Fruit fly (Drosophila melanogaster) whole organism, embryonic: ENCODE measurements around the gene RPA1.

Experiments used
- Abd-B ChIP-seq: fragments of 200-800 bp; sonication (Bioruptor generic); optimal IDR thresholded peaks from 2 replicates; lab custom pipeline; 2018; ENCODE audit warnings: missing biosample characterization, mild to moderate bottlenecking, missing genetic modification characterization, moderate library complexity
- C15 ChIP-seq: fragments of 200-800 bp; sonication (Bioruptor generic); IDR thresholded peaks from 3 replicates; pipeline ENCODE4 v1.3.6; 2022; ENCODE audit warnings: missing biosample characterization, missing genetic modification characterization
- CG1024 ChIP-seq: fragments of 200-800 bp; sonication (Bioruptor generic); IDR thresholded peaks from 2 replicates; pipeline ENCODE4 v1.3.6; 2022; ENCODE audit warnings: missing biosample characterization, missing genetic modification characterization
- CG12219 ChIP-seq: fragments of 200-800 bp; sonication (Bioruptor generic); optimal IDR thresholded peaks from 3 replicates; lab custom pipeline; 2018; ENCODE audit warnings: missing biosample characterization, mild to moderate bottlenecking, missing genetic modification characterization
- CG14965 ChIP-seq: fragments of 200-800 bp; sonication (Bioruptor generic); optimal IDR thresholded peaks from 2 replicates; lab custom pipeline; 2016; ENCODE audit warnings: missing biosample characterization, missing genetic modification characterization, borderline replicate concordance
- CG1603 ChIP-seq: fragments of 200-800 bp; sonication (Bioruptor generic); optimal IDR thresholded peaks from 2 replicates; lab custom pipeline; 2019; ENCODE audit warnings: missing biosample characterization, mild to moderate bottlenecking, missing genetic modification characterization, moderate library complexity
- CG18476 ChIP-seq: fragments of 200-800 bp; sonication (Bioruptor generic); optimal IDR thresholded peaks from 2 replicates; lab custom pipeline; 2016; ENCODE audit warnings: missing biosample characterization, mild to moderate bottlenecking, missing genetic modification characterization
- CG30020 ChIP-seq: fragments of 200-800 bp; optimal IDR thresholded peaks from 2 replicates; lab custom pipeline; 2019; ENCODE audit warnings: missing biosample characterization, mild to moderate bottlenecking, missing genetic modification characterization, moderate library complexity
- CG30431 ChIP-seq: fragments of 200-800 bp; sonication (Bioruptor generic); optimal IDR thresholded peaks from 2 replicates; lab custom pipeline; 2017; ENCODE audit warnings: missing biosample characterization, missing genetic modification characterization
- CG31388 ChIP-seq: fragments of 200-800 bp; sonication (Bioruptor generic); optimal IDR thresholded peaks from 2 replicates; lab custom pipeline; 2016; ENCODE audit warnings: missing biosample characterization, missing genetic modification characterization
- CG3838 ChIP-seq: fragments of 200-800 bp; sonication (Bioruptor generic); optimal IDR thresholded peaks from 3 replicates; lab custom pipeline; 2016; ENCODE audit warnings: missing biosample characterization, missing genetic modification characterization
- CG42726 ChIP-seq: fragments of 200-800 bp; sonication (Bioruptor generic); IDR thresholded peaks from 2 replicates; pipeline ENCODE4 v1.3.6; 2022; ENCODE audit warnings: missing biosample characterization, missing genetic modification characterization; ENCODE audit not compliant: partially characterized antibody
- CG4328 ChIP-seq: fragments of 200-800 bp; sonication (Bioruptor generic); optimal IDR thresholded peaks from 3 replicates; lab custom pipeline; 2017; ENCODE audit warnings: missing biosample characterization, missing genetic modification reagents, missing genetic modification characterization
- CG4424 ChIP-seq: fragments of 200-800 bp; sonication (Bioruptor generic); optimal IDR thresholded peaks from 3 replicates; lab custom pipeline; 2016; ENCODE audit warnings: missing biosample characterization, missing genetic modification characterization
- CG5953 ChIP-seq: fragments of 200-800 bp; sonication (Bioruptor generic); IDR thresholded peaks from 2 replicates; pipeline ENCODE4 v1.3.6; 2022; ENCODE audit warnings: missing biosample characterization, missing genetic modification characterization
- CG6175 ChIP-seq: fragments of 200-800 bp; sonication (Bioruptor generic); IDR thresholded peaks from 3 replicates; pipeline ENCODE4 v1.3.6; 2022; ENCODE audit warnings: missing biosample characterization, missing genetic modification characterization
- CG7928 ChIP-seq: fragments of 200-800 bp; sonication (Bioruptor generic); optimal IDR thresholded peaks from 2 replicates; lab custom pipeline; 2017; ENCODE audit warnings: missing biosample characterization, mild to moderate bottlenecking, missing genetic modification characterization
- CG8290 ChIP-seq, 3 experiments: fragments of 200-800 bp; sonication (Bioruptor generic); optimal IDR thresholded peaks; 2 replicates each; lab custom pipeline; 2016 to 2019; ENCODE audit warnings: missing biosample characterization in 3 of 3, missing genetic modification characterization in 3 of 3, mild to moderate bottlenecking in 2 of 3, moderate library complexity in 1 of 3
- CHES-1-like ChIP-seq: fragments of 200-800 bp; sonication (Bioruptor generic); optimal IDR thresholded peaks from 2 replicates; lab custom pipeline; 2016; ENCODE audit warnings: missing biosample characterization, missing genetic modification characterization
- Deaf1 ChIP-seq: fragments of 200-800 bp; optimal IDR thresholded peaks from 3 replicates; lab custom pipeline; 2019; ENCODE audit warnings: missing biosample characterization, mild to moderate bottlenecking, missing genetic modification characterization, moderate library complexity
- Doc2 ChIP-seq: fragments of 200-800 bp; sonication (Bioruptor generic); IDR thresholded peaks from 2 replicates; pipeline ENCODE4 v1.3.6; 2022; ENCODE audit warnings: missing biosample characterization, missing genetic modification characterization
- Gug ChIP-seq: fragments of 200-800 bp; sonication (Bioruptor generic); IDR thresholded peaks from 4 replicates; pipeline ENCODE4 v1.3.6; 2022; ENCODE audit warnings: missing biosample characterization, missing genetic modification characterization
- H15 ChIP-seq: fragments of 200-800 bp; sonication (Bioruptor generic); IDR thresholded peaks from 3 replicates; pipeline ENCODE4 v1.3.6; 2022; ENCODE audit warnings: missing biosample characterization, missing genetic modification characterization
- Lpt ChIP-seq: fragments of >200 bp; optimal IDR thresholded peaks from 2 replicates; lab custom pipeline; 2018; ENCODE audit warnings: missing biosample characterization, missing genetic modification characterization
- MESR4 ChIP-seq: fragments of 200-800 bp; sonication (Bioruptor generic); optimal IDR thresholded peaks from 2 replicates; lab custom pipeline; 2018; ENCODE audit warnings: missing biosample characterization, mild to moderate bottlenecking, missing genetic modification characterization, moderate library complexity
- NC2α ChIP-seq: fragments of 200-800 bp; sonication (Bioruptor generic); optimal IDR thresholded peaks from 2 replicates; lab custom pipeline; 2016; ENCODE audit warnings: missing biosample characterization, missing genetic modification characterization
- NK7.1 ChIP-seq: fragments of 200-800 bp; sonication (Bioruptor generic); optimal IDR thresholded peaks from 3 replicates; lab custom pipeline; 2016; ENCODE audit warnings: missing biosample characterization, missing genetic modification characterization
- Neu2 ChIP-seq: fragments of 200-800 bp; sonication (Bioruptor generic); optimal IDR thresholded peaks from 3 replicates; lab custom pipeline; 2016; ENCODE audit warnings: missing biosample characterization, missing genetic modification characterization, borderline replicate concordance
- Nf-YA ChIP-seq: fragments of 200-800 bp; sonication (Bioruptor generic); IDR thresholded peaks from 2 replicates; pipeline ENCODE4 v1.3.6; 2022; ENCODE audit warnings: missing biosample characterization, missing genetic modification characterization
- Nf-YB ChIP-seq: fragments of 200-800 bp; sonication (Bioruptor generic); optimal IDR thresholded peaks from 3 replicates; lab custom pipeline; 2019; ENCODE audit warnings: missing biosample characterization, mild to moderate bottlenecking, missing genetic modification characterization, moderate library complexity
- Opbp ChIP-seq: fragments of 200-800 bp; sonication (Bioruptor generic); IDR thresholded peaks from 3 replicates; pipeline ENCODE4 v1.3.6; 2022; ENCODE audit warnings: missing biosample characterization, missing genetic modification characterization; ENCODE audit not compliant: partially characterized antibody
- Sox100B ChIP-seq: fragments of 200-800 bp; sonication (Bioruptor generic); optimal IDR thresholded peaks from 3 replicates; lab custom pipeline; 2018; ENCODE audit warnings: missing biosample characterization, mild to moderate bottlenecking, missing genetic modification characterization
- Ssrp ChIP-seq: fragments of 200-800 bp; sonication (Bioruptor generic); optimal IDR thresholded peaks from 2 replicates; lab custom pipeline; 2018; ENCODE audit warnings: missing biosample characterization, mild to moderate bottlenecking, missing genetic modification characterization, moderate library complexity
- Trl ChIP-seq, 3 experiments: fragments of >200 bp in 2 of 3; fragments of 200-800 bp in 1 of 3; sonication (Bioruptor generic) in 1 of 3; optimal IDR thresholded peaks; 2 replicates in 1 of 3; 3 replicates in 2 of 3; lab custom pipeline; 2016 to 2017; ENCODE audit warnings: missing biosample characterization in 1 of 3, missing genetic modification characterization in 1 of 3
- Vsx1 ChIP-seq: fragments of 200-800 bp; sonication (Bioruptor generic); optimal IDR thresholded peaks from 2 replicates; lab custom pipeline; 2017; ENCODE audit warnings: missing biosample characterization, mild to moderate bottlenecking, missing genetic modification characterization, missing genetic modification reagents
- ase ChIP-seq: fragments of 200-800 bp; sonication (Bioruptor generic); IDR thresholded peaks from 3 replicates; pipeline ENCODE4 v1.3.6; 2022; ENCODE audit warnings: missing biosample characterization, missing genetic modification characterization
- ash1 ChIP-seq: fragments of 200-800 bp; sonication (Bioruptor generic); optimal IDR thresholded peaks from 2 replicates; lab custom pipeline; 2018; ENCODE audit warnings: missing biosample characterization, mild to moderate bottlenecking, missing genetic modification characterization
- bcd ChIP-seq: fragments of 200-800 bp; sonication (Bioruptor generic); optimal IDR thresholded peaks from 2 replicates; lab custom pipeline; 2017; ENCODE audit warnings: missing biosample characterization, mild to moderate bottlenecking, missing genetic modification characterization
- cad ChIP-seq: fragments of >200 bp; optimal IDR thresholded peaks from 2 replicates; lab custom pipeline; 2017; ENCODE audit warnings: missing biosample characterization, missing genetic modification characterization
- cg ChIP-seq: fragments of 200-800 bp; sonication (Bioruptor generic); optimal IDR thresholded peaks from 3 replicates; lab custom pipeline; 2019; ENCODE audit warnings: missing biosample characterization, mild to moderate bottlenecking, missing genetic modification characterization, moderate library complexity
- croc ChIP-seq: fragments of 200-800 bp; sonication (Bioruptor generic); conservative IDR thresholded peaks from 3 replicates; pipeline ENCODE4 v1.3.6; 2022; ENCODE audit warnings: missing biosample characterization, missing genetic modification characterization
- crp ChIP-seq, 2 experiments: fragments of 200-800 bp; sonication (Bioruptor generic); optimal IDR thresholded peaks; 2 replicates in 1 of 2; 3 replicates in 1 of 2; lab custom pipeline; 2017; ENCODE audit warnings: missing biosample characterization in 2 of 2, missing genetic modification characterization in 2 of 2, mild to moderate bottlenecking in 1 of 2, moderate library complexity in 1 of 2
- gem ChIP-seq: fragments of 200-800 bp; sonication (Bioruptor generic); optimal IDR thresholded peaks from 2 replicates; lab custom pipeline; 2019; ENCODE audit warnings: missing biosample characterization, mild to moderate bottlenecking, missing genetic modification characterization, moderate library complexity
- schlank ChIP-seq: fragments of 200-800 bp; sonication (Bioruptor generic); optimal IDR thresholded peaks from 2 replicates; lab custom pipeline; 2018; ENCODE audit warnings: missing biosample characterization, mild to moderate bottlenecking, missing genetic modification characterization
- slou ChIP-seq: fragments of 200-800 bp; sonication (Bioruptor generic); optimal IDR thresholded peaks from 3 replicates; lab custom pipeline; 2016; ENCODE audit warnings: missing biosample characterization, missing genetic modification characterization
- sna ChIP-seq: fragments of 200-800 bp; sonication (Bioruptor generic); IDR thresholded peaks from 2 replicates; pipeline ENCODE4 v1.3.6; 2022; ENCODE audit warnings: missing biosample characterization, missing genetic modification characterization; ENCODE audit not compliant: partially characterized antibody
- ssp ChIP-seq: fragments of 200-800 bp; sonication (Bioruptor generic); IDR thresholded peaks from 2 replicates; pipeline ENCODE4 v1.3.6; 2022; ENCODE audit warnings: missing biosample characterization, missing genetic modification characterization

RPA1 gene

DNA sequence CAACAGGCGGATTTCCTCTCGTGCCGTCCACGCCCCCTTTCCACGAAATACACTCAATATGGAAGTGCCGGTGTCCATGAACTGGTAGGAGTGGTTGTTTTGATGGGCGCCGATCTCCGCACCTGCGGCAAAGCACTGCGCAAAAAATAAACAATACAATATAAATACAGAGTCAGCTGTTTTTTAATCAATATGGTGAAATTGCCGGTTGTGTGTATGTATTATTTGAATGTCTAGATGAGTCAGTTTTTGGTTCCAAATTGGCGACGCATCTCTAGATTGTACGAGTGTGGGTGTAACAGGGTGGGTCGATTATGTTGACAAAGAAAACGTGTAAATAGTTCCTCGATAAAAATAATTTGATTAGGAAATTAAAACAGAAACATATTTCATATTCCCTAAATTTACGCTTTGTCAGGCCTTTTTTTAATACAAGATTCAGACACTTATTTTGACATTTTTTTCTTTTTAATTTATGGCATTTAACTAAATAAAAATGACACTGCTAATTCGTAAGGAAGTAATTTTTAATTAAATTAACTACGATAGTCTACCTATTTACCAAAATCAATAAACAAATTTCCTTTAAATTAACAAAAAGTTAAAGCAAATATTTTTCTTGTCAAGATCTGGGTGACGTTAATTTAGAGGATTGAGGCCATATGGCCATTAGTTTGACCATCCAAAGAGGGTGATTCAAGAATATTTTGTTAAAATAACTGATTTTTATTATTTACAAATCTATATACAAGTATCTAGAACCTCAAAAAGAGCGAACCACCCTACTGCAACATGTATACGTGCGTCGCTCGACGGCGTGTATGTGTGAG, 24.6 kb downstream of the RPA1 start (continued):
- no peak for TF ChIP-seq CG14965 (GFP tag; lab: Kevin White, UChicago)
- TF ChIP-seq H15 (GFP tag; lab: Robert Waterston, UW): peak; percentile 76
- peak; percentile 88 for TF ChIP-seq CG18476 (GFP tag; lab: Kevin White, UChicago)
- no peak for TF ChIP-seq Lpt
- TF ChIP-seq NK7.1 (GFP tag; lab: Kevin White, UChicago): peak; percentile 64
- peak; percentile 95 for TF ChIP-seq gem (tag; lab: Kevin White, UChicago)
- TF ChIP-seq Nf-YA (GFP tag; lab: Robert Waterston, UW): peak; percentile 50; the same call in 1 of the 2 replicates
- TF ChIP-seq CG1603 (tag; lab: Kevin White, UChicago): peak; percentile 37
- TF ChIP-seq CG12219 (GFP tag; lab: Kevin White, UChicago): peak; percentile 77
- TF ChIP-seq ase: no peak; the same call in 1 of the 3 replicates
- no peak for TF ChIP-seq CG8290 (GFP tag; optimal IDR thresholded peaks at IDR 0.05; lab: Kevin White, UChicago)
- TF ChIP-seq CG8290 (tag; optimal IDR thresholded peaks at IDR 0.05; lab: Kevin White, UChicago): peak; percentile 57 to 70
- no peak for TF ChIP-seq C15 (GFP tag; lab: Robert Waterston, UW)
- TF ChIP-seq CG30431 (GFP tag; lab: Kevin White, UChicago): peak; percentile 72
- no peak for TF ChIP-seq CG6175 (GFP tag; lab: Robert Waterston, UW)
- TF ChIP-seq Sox100B (GFP tag; lab: Kevin White, UChicago): peak; percentile 98
- no peak for TF ChIP-seq CG31388 (GFP tag; lab: Kevin White, UChicago)
- TF ChIP-seq Deaf1 (tag; lab: Kevin White, UChicago): peak; percentile 73
- peak; percentile 87 for TF ChIP-seq Ssrp (tag; lab: Kevin White, UChicago)
- TF ChIP-seq Gug (GFP tag; lab: Robert Waterston, UW): peak; percentile 18; the same call in 2 of the 4 replicates
- no peak for TF ChIP-seq cad (GFP tag; lab: Kevin White, UChicago)
- TF ChIP-seq ssp (GFP tag; lab: Robert Waterston, UW): peak; percentile 55
- TF ChIP-seq CG42726 (GFP tag; lab: Robert Waterston, UW): no peak
- TF ChIP-seq MESR4 (GFP tag; lab: Kevin White, UChicago): no peak
- TF ChIP-seq CG7928 (GFP tag; lab: Kevin White, UChicago): peak; percentile 72
- no peak for TF ChIP-seq Trl (optimal IDR thresholded peaks at IDR 0.05; lab: Kevin White, UChicago)
- peak; percentile 75 for TF ChIP-seq Trl (GFP tag; optimal IDR thresholded peaks at IDR 0.05; lab: Kevin White, UChicago)
- TF ChIP-seq Opbp: no peak
- peak; percentile 36 for TF ChIP-seq CG1024 (GFP tag; lab: Robert Waterston, UW)
- no peak for TF ChIP-seq ash1 (GFP tag; lab: Kevin White, UChicago)
- TF ChIP-seq CG4328 (GFP tag; lab: Kevin White, UChicago): peak; percentile 93
- peak; percentile 71 for TF ChIP-seq CG5953 (GFP tag; lab: Robert Waterston, UW)
- TF ChIP-seq Abd-B: peak; percentile 85
- peak; percentile 93 for TF ChIP-seq CG4424 (GFP tag; lab: Kevin White, UChicago)
- peak; percentile 82 for TF ChIP-seq Vsx1 (GFP tag; lab: Kevin White, UChicago)
- no peak for TF ChIP-seq sna (GFP tag; lab: Robert Waterston, UW)
- TF ChIP-seq CG30020 (tag; lab: Kevin White, UChicago): peak; percentile 76
- peak in 1 of 2 experiments; percentile 79 for TF ChIP-seq crp (GFP tag; optimal IDR thresholded peaks at IDR 0.05; lab: Kevin White, UChicago)
- TF ChIP-seq CHES-1-like (GFP tag; lab: Kevin White, UChicago): peak; percentile 34
- TF ChIP-seq slou (GFP tag; lab: Kevin White, UChicago): peak; percentile 69
- peak; percentile 83 for TF ChIP-seq Nf-YB (GFP tag; lab: Kevin White, UChicago)
- TF ChIP-seq Doc2 (GFP tag; lab: Robert Waterston, UW): no peak
- peak; percentile 45 for TF ChIP-seq NC2α
- peak; percentile 57 for TF ChIP-seq croc (GFP tag; lab: Robert Waterston, UW)
- peak; percentile 46 for TF ChIP-seq Neu2
- TF ChIP-seq CG3838 (GFP tag; lab: Kevin White, UChicago): peak; percentile 75
- peak; percentile 70 for TF ChIP-seq cg (GFP tag; lab: Kevin White, UChicago)
- TF ChIP-seq schlank (tag; lab: Kevin White, UChicago): peak; percentile 40
- peak; percentile 91 for TF ChIP-seq bcd (GFP tag; lab: Kevin White, UChicago)
